Fruit fly (Drosophila melanogaster) whole organism, prepupa: ENCODE measurements around the gene CG12177.

Experiments used
- Blimp-1 ChIP-seq: fragments of 200-800 bp; sonication (Bioruptor generic); optimal IDR thresholded peaks from 3 replicates; lab custom pipeline; 2017; ENCODE audit warnings: missing biosample characterization, missing genetic modification characterization, mild to moderate bottlenecking, moderate library complexity, missing genetic modification reagents
- CG10631 ChIP-seq: fragments of 200-800 bp; sonication (Bioruptor generic); optimal IDR thresholded peaks from 2 replicates; lab custom pipeline; 2016; ENCODE audit warnings: missing biosample characterization, missing genetic modification characterization
- CG10669 ChIP-seq: fragments of 200-800 bp; sonication (Bioruptor generic); optimal IDR thresholded peaks from 3 replicates; lab custom pipeline; 2018; ENCODE audit warnings: missing biosample characterization, mild to moderate bottlenecking, missing genetic modification characterization, moderate library complexity
- CG11294 ChIP-seq: fragments of 200-800 bp; sonication (Bioruptor generic); IDR thresholded peaks from 2 replicates; pipeline ENCODE4 v1.3.6; 2022; ENCODE audit warnings: missing biosample characterization, missing genetic modification characterization
- CG11762 ChIP-seq: fragments of 200-800 bp; sonication (Bioruptor generic); optimal IDR thresholded peaks from 3 replicates; lab custom pipeline; 2016; ENCODE audit warnings: missing biosample characterization, missing genetic modification characterization; ENCODE audit not compliant: insufficient read depth
- CG15336 ChIP-seq: fragments of 200-800 bp; sonication (Bioruptor generic); IDR thresholded peaks from 2 replicates; pipeline ENCODE4 v1.3.6; 2022; ENCODE audit warnings: missing biosample characterization, missing genetic modification characterization
- CG1621 ChIP-seq: fragments of 200-800 bp; sonication (Bioruptor generic); optimal IDR thresholded peaks from 3 replicates; lab custom pipeline; 2018; ENCODE audit warnings: missing biosample characterization, mild to moderate bottlenecking, missing genetic modification characterization
- CG16779 ChIP-seq: fragments of 200-800 bp; sonication (Bioruptor generic); optimal IDR thresholded peaks from 3 replicates; lab custom pipeline; 2017; ENCODE audit warnings: missing biosample characterization, mild to moderate bottlenecking, missing genetic modification characterization
- CG31627 ChIP-seq: fragments of 200-800 bp; sonication (Bioruptor generic); optimal IDR thresholded peaks from 3 replicates; lab custom pipeline; 2016; ENCODE audit warnings: missing biosample characterization, missing genetic modification characterization
- CG32006 ChIP-seq: fragments of 200-800 bp; sonication (Bioruptor generic); optimal IDR thresholded peaks from 3 replicates; lab custom pipeline; 2017; ENCODE audit warnings: missing biosample characterization, mild to moderate bottlenecking, missing genetic modification characterization
- CG34406 ChIP-seq: fragments of 200-800 bp; sonication (Bioruptor generic); optimal IDR thresholded peaks from 3 replicates; lab custom pipeline; 2016; ENCODE audit warnings: missing biosample characterization, missing genetic modification characterization
- CG3919 ChIP-seq: fragments of 200-800 bp; sonication (Bioruptor generic); optimal IDR thresholded peaks from 3 replicates; lab custom pipeline; 2016; ENCODE audit warnings: missing biosample characterization, missing genetic modification characterization
- CG4318 ChIP-seq: fragments of 200-800 bp; sonication (Bioruptor generic); optimal IDR thresholded peaks from 3 replicates; lab custom pipeline; 2017; ENCODE audit warnings: missing biosample characterization, mild to moderate bottlenecking, missing genetic modification characterization
- CG6163 ChIP-seq: fragments of 200-800 bp; sonication (Bioruptor generic); IDR thresholded peaks from 3 replicates; pipeline ENCODE4 v1.3.6; 2022; ENCODE audit warnings: missing biosample characterization, missing genetic modification characterization
- CG6276 ChIP-seq: fragments of 200-800 bp; sonication (Bioruptor generic); optimal IDR thresholded peaks from 2 replicates; lab custom pipeline; 2017; ENCODE audit warnings: missing biosample characterization, mild to moderate bottlenecking, missing genetic modification characterization
- CG6792 ChIP-seq: fragments of 200-800 bp; sonication (Bioruptor generic); optimal IDR thresholded peaks from 3 replicates; lab custom pipeline; 2016; ENCODE audit warnings: missing biosample characterization, missing genetic modification characterization
- CG6808 ChIP-seq: fragments of 200-800 bp; sonication (Bioruptor generic); optimal IDR thresholded peaks from 3 replicates; lab custom pipeline; 2017; ENCODE audit warnings: missing biosample characterization, missing genetic modification characterization, mild to moderate bottlenecking, moderate library complexity, missing genetic modification reagents
- CG6854 ChIP-seq: fragments of 200-800 bp; sonication (Bioruptor generic); optimal IDR thresholded peaks from 2 replicates; lab custom pipeline; 2017; ENCODE audit warnings: missing biosample characterization, mild to moderate bottlenecking, missing genetic modification characterization
- CG7368 ChIP-seq: fragments of 200-800 bp; sonication (Bioruptor generic); optimal IDR thresholded peaks from 3 replicates; lab custom pipeline; 2016; ENCODE audit warnings: missing biosample characterization, missing genetic modification characterization
- CG8119 ChIP-seq: fragments of 200-800 bp; sonication (Bioruptor generic); IDR thresholded peaks from 3 replicates; pipeline ENCODE4 v1.3.6; 2022; ENCODE audit warnings: missing biosample characterization, missing genetic modification characterization
- Eip75B ChIP-seq: fragments of 200-800 bp; sonication (Bioruptor generic); optimal IDR thresholded peaks from 3 replicates; lab custom pipeline; 2016; ENCODE audit warnings: missing biosample characterization, missing genetic modification characterization
- Eip78C ChIP-seq: fragments of 200-800 bp; sonication (Bioruptor generic); peaks from one replicate; lab custom pipeline; 2016; ENCODE audit warnings: missing biosample characterization, missing genetic modification characterization
- Hr4 ChIP-seq: fragments of 200-800 bp; sonication (Bioruptor generic); optimal IDR thresholded peaks from 3 replicates; lab custom pipeline; 2016; ENCODE audit warnings: missing biosample characterization, missing genetic modification characterization
- Lpt ChIP-seq: fragments of 200-800 bp; sonication (Bioruptor generic); optimal IDR thresholded peaks from 3 replicates; lab custom pipeline; 2016; ENCODE audit warnings: missing biosample characterization, missing genetic modification characterization
- Met ChIP-seq: fragments of 200-800 bp; sonication (Bioruptor generic); optimal IDR thresholded peaks from 3 replicates; lab custom pipeline; 2016; ENCODE audit warnings: missing biosample characterization, missing genetic modification characterization
- OdsH ChIP-seq: fragments of 200-800 bp; sonication (Bioruptor generic); optimal IDR thresholded peaks from 3 replicates; lab custom pipeline; 2016; ENCODE audit warnings: missing biosample characterization, missing genetic modification characterization
- Smox ChIP-seq: fragments of 200-800 bp; sonication (Bioruptor generic); optimal IDR thresholded peaks from 3 replicates; lab custom pipeline; 2016; ENCODE audit warnings: missing biosample characterization, missing genetic modification characterization
- Sox102F ChIP-seq: fragments of 200-800 bp; sonication (Bioruptor generic); optimal IDR thresholded peaks from 2 replicates; lab custom pipeline; 2016; ENCODE audit warnings: missing biosample characterization, mild to moderate bottlenecking, missing genetic modification characterization
- Sox14 ChIP-seq: fragments of 200-800 bp; sonication (Bioruptor generic); optimal IDR thresholded peaks from 3 replicates; lab custom pipeline; 2016; ENCODE audit warnings: missing biosample characterization, missing genetic modification characterization
- achi ChIP-seq: fragments of 200-800 bp; sonication (Bioruptor generic); optimal IDR thresholded peaks from 3 replicates; lab custom pipeline; 2016; ENCODE audit warnings: missing biosample characterization, missing genetic modification characterization
- cyc ChIP-seq: fragments of 200-800 bp; sonication (Bioruptor generic); optimal IDR thresholded peaks from 3 replicates; lab custom pipeline; 2016; ENCODE audit warnings: missing biosample characterization, missing genetic modification characterization
- dac ChIP-seq: fragments of 200-800 bp; sonication (Bioruptor generic); optimal IDR thresholded peaks from 2 replicates; lab custom pipeline; 2017; ENCODE audit warnings: missing biosample characterization, mild to moderate bottlenecking, missing genetic modification characterization
- dsx ChIP-seq: fragments of 200-800 bp; optimal IDR thresholded peaks from 3 replicates; lab custom pipeline; 2019; ENCODE audit warnings: missing biosample characterization, mild to moderate bottlenecking, missing genetic modification characterization, moderate library complexity; ENCODE audit not compliant: poor library complexity, severe bottlenecking
- fd59A ChIP-seq: fragments of 200-800 bp; sonication (Bioruptor generic); optimal IDR thresholded peaks from 2 replicates; lab custom pipeline; 2017; ENCODE audit warnings: missing biosample characterization, mild to moderate bottlenecking, missing genetic modification characterization, missing genetic modification reagents
- fd85E ChIP-seq: fragments of 200-800 bp; sonication (Bioruptor generic); optimal IDR thresholded peaks from 3 replicates; lab custom pipeline; 2016; ENCODE audit warnings: missing biosample characterization, missing genetic modification characterization
- fkh ChIP-seq: fragments of 200-800 bp; sonication (Bioruptor generic); optimal IDR thresholded peaks from 3 replicates; lab custom pipeline; 2017; ENCODE audit warnings: missing biosample characterization, mild to moderate bottlenecking, missing genetic modification characterization, moderate library complexity
- lz ChIP-seq: fragments of 200-800 bp; sonication (Bioruptor generic); optimal IDR thresholded peaks from 3 replicates; lab custom pipeline; 2016; ENCODE audit warnings: missing biosample characterization, missing genetic modification characterization
- net ChIP-seq: fragments of 200-800 bp; sonication (Bioruptor generic); optimal IDR thresholded peaks from 3 replicates; lab custom pipeline; 2016; ENCODE audit warnings: missing biosample characterization, missing genetic modification characterization
- salr ChIP-seq, 2 experiments: fragments of 200-800 bp; sonication (Bioruptor generic); optimal IDR thresholded peaks; 3 replicates each; lab custom pipeline; 2016 to 2018; ENCODE audit warnings: missing biosample characterization in 2 of 2, missing genetic modification characterization in 2 of 2, mild to moderate bottlenecking in 1 of 2
- svp ChIP-seq: fragments of 200-800 bp; sonication (Bioruptor generic); peaks from one replicate; lab custom pipeline; 2016; ENCODE audit warnings: missing biosample characterization, missing genetic modification characterization
- topi ChIP-seq: fragments of 200-800 bp; sonication (Bioruptor generic); optimal IDR thresholded peaks from 3 replicates; lab custom pipeline; 2016; ENCODE audit warnings: missing biosample characterization, missing genetic modification characterization
- vri ChIP-seq: fragments of 200-800 bp; sonication (Bioruptor generic); optimal IDR thresholded peaks from 3 replicates; lab custom pipeline; 2016; ENCODE audit warnings: missing biosample characterization, mild to moderate bottlenecking, missing genetic modification characterization

Gene CG12177

DNA sequence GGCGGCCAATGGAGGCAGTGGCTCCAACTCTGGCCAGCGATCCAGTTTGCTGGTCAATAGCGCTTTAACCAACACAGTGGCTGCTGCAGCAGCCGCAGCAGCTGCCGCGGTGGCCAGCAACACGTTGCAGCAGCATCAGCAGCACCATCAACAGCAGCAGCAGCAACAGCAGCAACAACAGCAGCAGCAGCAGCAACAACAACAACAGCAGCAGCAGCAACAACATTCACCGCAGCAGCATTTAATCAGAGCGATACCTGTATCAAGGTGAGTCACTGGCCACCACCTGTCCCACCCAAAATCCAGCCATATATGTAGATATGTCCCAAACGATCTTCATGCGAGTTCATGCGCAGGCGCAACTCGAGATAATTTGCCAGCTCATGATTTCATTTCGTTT lies 30.5 kb downstream of the CG12177 start:
- TF ChIP-seq CG7368 (GFP tag; lab: Kevin White, UChicago) (no peak), CG11762 (no peak), Sox102F (no peak), fd85E (GFP tag; lab: Kevin White, UChicago) (no peak), CG34406 (GFP tag; lab: Kevin White, UChicago) (no peak), CG10669 (no peak), vri (GFP tag; lab: Kevin White, UChicago) (no peak), CG11294 (GFP tag; lab: Robert Waterston, UW) (no peak), salr (GFP tag; optimal IDR thresholded peaks at IDR 0.05; lab: Kevin White, UChicago) (no peak), CG6792 (GFP tag; lab: Kevin White, UChicago) (no peak), Sox14 (GFP tag; lab: Kevin White, UChicago) (no peak), fkh (GFP tag; lab: Kevin White, UChicago) (no peak), Lpt (no peak), CG10631 (no peak), CG8119 (no peak), cyc (GFP tag; lab: Kevin White, UChicago) (no peak), Eip78C (GFP tag; lab: Kevin White, UChicago) (no peak)

- TF ChIP-seq Met (GFP tag; lab: Kevin White, UChicago) (no peak), lz (GFP tag; lab: Kevin White, UChicago) (no peak), CG6276 (GFP tag; lab: Kevin White, UChicago) (peak; percentile 51), CG3919 (no peak), svp (GFP tag; lab: Kevin White, UChicago) (peak; percentile 60), CG6792 (GFP tag; lab: Kevin White, UChicago) (no peak), CG10631 (no peak)
- TF ChIP-seq, all 60 proteins: peak for 2
These were observed 31.5 kb downstream of the CG12177 start for dm6 chrX:13648819-13649218.

DNA sequence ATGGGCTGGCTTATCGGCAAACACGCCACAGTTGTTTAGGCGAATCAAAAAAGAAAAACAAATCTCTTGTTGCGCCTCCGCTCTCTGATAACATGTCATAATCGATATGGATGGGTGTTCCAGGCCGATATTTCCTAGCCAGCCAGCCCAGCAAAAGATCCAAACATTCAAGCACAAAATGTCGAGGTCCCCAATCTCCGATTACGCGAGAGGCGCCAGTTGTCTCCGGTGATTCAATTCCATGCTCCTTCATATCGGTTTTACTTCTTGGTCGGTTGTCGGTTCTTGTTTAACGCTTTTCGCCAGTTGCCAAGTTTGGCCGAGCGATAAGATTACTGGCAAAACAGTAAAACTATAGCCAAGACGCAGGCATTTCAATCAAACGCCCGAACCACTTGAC lies 34.1 kb downstream of the CG12177 start:
- no peak for TF ChIP-seq Met (GFP tag; lab: Kevin White, UChicago)
- no peak for TF ChIP-seq dac (GFP tag; lab: Kevin White, UChicago)
- no peak for TF ChIP-seq Eip78C (GFP tag; lab: Kevin White, UChicago)
- no peak for TF ChIP-seq Hr4 (GFP tag; lab: Kevin White, UChicago)
- no peak for TF ChIP-seq topi (GFP tag; lab: Kevin White, UChicago)
- TF ChIP-seq cyc (GFP tag; lab: Kevin White, UChicago), result no peak
- no peak for TF ChIP-seq salr (GFP tag; optimal IDR thresholded peaks at IDR 0.05; lab: Kevin White, UChicago)
- TF ChIP-seq achi (GFP tag; lab: Kevin White, UChicago), result no peak
- no peak for TF ChIP-seq OdsH (GFP tag; lab: Kevin White, UChicago)
- no peak for TF ChIP-seq lz (GFP tag; lab: Kevin White, UChicago)
- TF ChIP-seq net (GFP tag; lab: Kevin White, UChicago), result no peak
- no peak for TF ChIP-seq fkh (GFP tag; lab: Kevin White, UChicago)
- TF ChIP-seq CG6163, result no peak
- TF ChIP-seq CG32006, result no peak
- no peak for TF ChIP-seq CG1621 (tag; lab: Kevin White, UChicago)

dm6 chrX:13644696-13645393 lies 35.5 kb downstream of the CG12177 start:
- TF ChIP-seq dsx (GFP tag; lab: Kevin White, UChicago) (peak; percentile 57), CG15336 (GFP tag; lab: Robert Waterston, UW) (peak; percentile 38; the same call in 1 of the 2 replicates), CG16779 (tag; lab: Kevin White, UChicago) (peak; percentile 61), Eip75B (GFP tag; lab: Kevin White, UChicago) (peak; percentile 35), CG8119 (0 out of 3 replicates have a peak, but pooled peaks have one; percentile 47), net (GFP tag; lab: Kevin White, UChicago) (peak; percentile 44), CG6854 (peak; percentile 81), CG6808 (GFP tag; lab: Kevin White, UChicago) (peak; percentile 83), CG11762 (no peak), Met (GFP tag; lab: Kevin White, UChicago) (peak; percentile 21), Blimp-1 (GFP tag; lab: Kevin White, UChicago) (no peak), vri (GFP tag; lab: Kevin White, UChicago) (no peak), CG6792 (GFP tag; lab: Kevin White, UChicago) (no peak), topi (GFP tag; lab: Kevin White, UChicago) (peak; percentile 30), fd85E (GFP tag; lab: Kevin White, UChicago) (no peak), svp (GFP tag; lab: Kevin White, UChicago) (peak; percentile 59), fd59A (GFP tag; lab: Kevin White, UChicago) (no peak), Hr4 (GFP tag; lab: Kevin White, UChicago) (no peak), Smox (GFP tag; lab: Kevin White, UChicago) (no peak), CG34406 (GFP tag; lab: Kevin White, UChicago) (peak; percentile 55), CG4318 (GFP tag; lab: Kevin White, UChicago) (no peak), CG10631 (no peak), fkh (GFP tag; lab: Kevin White, UChicago) (peak; percentile 51), lz (GFP tag; lab: Kevin White, UChicago) (no peak), CG31627 (GFP tag; lab: Kevin White, UChicago) (no peak), CG32006 (no peak), CG10669 (no peak)
